Worm (Caenorhabditis elegans) whole organism, late embryonic: ENCODE results near the gene sre-1.

Experiments used
- C08G9.2 ChIP-seq: sonication (generic microtip); optimal IDR thresholded peaks from 2 replicates; lab custom pipeline; 2016; ENCODE audit warnings: mild to moderate bottlenecking, missing genetic modification characterization, moderate library complexity, missing compliant biosample characterization
- K02D7.2 ChIP-seq: sonication (generic microtip); optimal IDR thresholded peaks from 2 replicates; lab custom pipeline; 2017; ENCODE audit warnings: mild to moderate bottlenecking, missing genetic modification characterization, missing compliant biosample characterization
- K09A11.1 ChIP-seq: sonication (generic microtip); optimal IDR thresholded peaks from 2 replicates; lab custom pipeline; 2017; ENCODE audit warnings: antibody characterized with exemption, mild to moderate bottlenecking, missing genetic modification characterization, missing compliant biosample characterization; ENCODE audit not compliant: insufficient read depth
- T23F11.4 ChIP-seq: fragments of 200-800 bp; sonication (Bioruptor generic); optimal IDR thresholded peaks from 2 replicates; lab custom pipeline; 2018; ENCODE audit warnings: mild to moderate bottlenecking, missing genetic modification characterization, missing compliant biosample characterization
- ahr-1 ChIP-seq: sonication (generic microtip); optimal IDR thresholded peaks from 2 replicates; lab custom pipeline; 2016; ENCODE audit warnings: missing genetic modification characterization, missing compliant biosample characterization
- ceh-14 ChIP-seq: sonication (generic microtip); optimal IDR thresholded peaks from 2 replicates; lab custom pipeline; 2016; ENCODE audit warnings: missing genotype, missing genetic modification characterization, missing compliant biosample characterization
- ceh-24 ChIP-seq: sonication (generic microtip); optimal IDR thresholded peaks from 2 replicates; lab custom pipeline; 2016; ENCODE audit warnings: mild to moderate bottlenecking, missing genetic modification characterization, missing compliant biosample characterization
- ceh-30 ChIP-seq: fragments of 150-350 bp; optimal IDR thresholded peaks from 2 replicates; lab custom pipeline; 2014; ENCODE audit warnings: missing biosample characterization, missing genetic modification characterization
- ceh-31 ChIP-seq: sonication (generic microtip); optimal IDR thresholded peaks from 2 replicates; lab custom pipeline; 2016; ENCODE audit warnings: missing genetic modification characterization, missing compliant biosample characterization
- ceh-6 ChIP-seq: fragments of 200-800 bp; sonication (Bioruptor generic); optimal IDR thresholded peaks from 2 replicates; lab custom pipeline; 2018; ENCODE audit warnings: mild to moderate bottlenecking, missing genetic modification characterization, missing compliant biosample characterization
- ceh-9 ChIP-seq: sonication (generic microtip); optimal IDR thresholded peaks from 2 replicates; lab custom pipeline; 2016; ENCODE audit warnings: mild to moderate bottlenecking, missing genetic modification characterization, inconsistent platforms, missing compliant biosample characterization
- che-1 ChIP-seq: sonication (generic microtip); optimal IDR thresholded peaks from 2 replicates; lab custom pipeline; 2016; ENCODE audit warnings: mild to moderate bottlenecking, missing genetic modification characterization, missing compliant biosample characterization
- dmd-4 ChIP-seq: sonication (generic microtip); optimal IDR thresholded peaks from 2 replicates; lab custom pipeline; 2016; ENCODE audit warnings: borderline replicate concordance, missing genetic modification characterization, missing compliant biosample characterization
- dve-1 ChIP-seq: sonication (generic microtip); optimal IDR thresholded peaks from 2 replicates; lab custom pipeline; 2017; ENCODE audit warnings: antibody characterized with exemption, mild to moderate bottlenecking, missing genetic modification characterization, missing compliant biosample characterization
- elt-2 ChIP-seq: sonication (generic microtip); optimal IDR thresholded peaks from 2 replicates; lab custom pipeline; 2016; ENCODE audit warnings: missing genetic modification reagents, missing genetic modification characterization, missing compliant biosample characterization
- ets-4 ChIP-seq: sonication (generic microtip); optimal IDR thresholded peaks from 2 replicates; lab custom pipeline; 2016; ENCODE audit warnings: missing genetic modification characterization, missing compliant biosample characterization
- fkh-6 ChIP-seq: sonication (generic microtip); optimal IDR thresholded peaks from 2 replicates; lab custom pipeline; 2016; ENCODE audit warnings: missing genetic modification characterization, missing compliant biosample characterization
- gmeb-2 ChIP-seq: sonication (generic microtip); optimal IDR thresholded peaks from 2 replicates; lab custom pipeline; 2016; ENCODE audit warnings: missing genetic modification characterization, inconsistent platforms, missing compliant biosample characterization
- hlh-13 ChIP-seq: fragments of 200-800 bp; sonication (Bioruptor generic); optimal IDR thresholded peaks from 2 replicates; lab custom pipeline; 2018; ENCODE audit warnings: mild to moderate bottlenecking, missing genetic modification characterization, missing compliant biosample characterization
- hlh-8 ChIP-seq: sonication (generic microtip); optimal IDR thresholded peaks from 2 replicates; lab custom pipeline; 2016; ENCODE audit warnings: missing genotype, missing genetic modification characterization, missing compliant biosample characterization
- lin-11 ChIP-seq: fragments of 200-800 bp; sonication (Bioruptor generic); optimal IDR thresholded peaks from 2 replicates; lab custom pipeline; 2018; ENCODE audit warnings: mild to moderate bottlenecking, missing genetic modification characterization, missing compliant biosample characterization
- madf-2 ChIP-seq: sonication (generic microtip); optimal IDR thresholded peaks from 2 replicates; lab custom pipeline; 2017; ENCODE audit warnings: missing genetic modification characterization, missing compliant biosample characterization
- nhr-11 ChIP-seq: fragments of 150-350 bp; optimal IDR thresholded peaks from 2 replicates; lab custom pipeline; 2014; ENCODE audit warnings: missing biosample characterization, missing genetic modification characterization
- npax-4 ChIP-seq: sonication (generic microtip); optimal IDR thresholded peaks from 2 replicates; lab custom pipeline; 2016; ENCODE audit warnings: missing genetic modification characterization, missing compliant biosample characterization
- pha-2 ChIP-seq: sonication (generic microtip); optimal IDR thresholded peaks from 2 replicates; lab custom pipeline; 2017; ENCODE audit warnings: mild to moderate bottlenecking, missing genetic modification characterization, missing compliant biosample characterization
- rnt-1 ChIP-seq: sonication (generic microtip); optimal IDR thresholded peaks from 2 replicates; lab custom pipeline; 2016; ENCODE audit warnings: missing genetic modification characterization, missing compliant biosample characterization
- sox-2 ChIP-seq: fragments of 200-800 bp; sonication (Bioruptor generic); IDR thresholded peaks from 2 replicates; pipeline ENCODE4 v1.3.6; 2022; ENCODE audit warnings: missing genetic modification reagents, missing genetic modification characterization, missing compliant biosample characterization
- sox-4 ChIP-seq: sonication (generic microtip); optimal IDR thresholded peaks from 2 replicates; lab custom pipeline; 2017; ENCODE audit warnings: mild to moderate bottlenecking, missing genetic modification characterization, inconsistent platforms, missing compliant biosample characterization
- tbx-2 ChIP-seq: sonication (generic microtip); optimal IDR thresholded peaks from 2 replicates; lab custom pipeline; 2016; ENCODE audit warnings: missing genetic modification characterization, missing compliant biosample characterization
- unc-42 ChIP-seq: sonication (generic microtip); optimal IDR thresholded peaks from 2 replicates; lab custom pipeline; 2016; ENCODE audit warnings: missing genotype, missing genetic modification characterization, missing compliant biosample characterization

sre-1 gene

ce11 chrII:7682488-7682887 lies 27.0 kb upstream of the sre-1 start:
- no peak for TF ChIP-seq tbx-2
- no peak for TF ChIP-seq K02D7.2 (tag; lab: Kevin White, UChicago)
- no peak for TF ChIP-seq ceh-6
- TF ChIP-seq, all 69 proteins: peak for 0

- TF ChIP-seq ceh-30 (tag; lab: Kevin White, UChicago) (no peak), ceh-14 (tag; lab: Kevin White, UChicago) (no peak), rnt-1 (no peak), ahr-1 (no peak), K09A11.1 (no peak), madf-2 (tag; lab: Kevin White, UChicago) (no peak), sox-4 (tag; lab: Kevin White, UChicago) (no peak), T23F11.4 (GFP tag; lab: Kevin White, UChicago) (no peak), unc-42 (tag; lab: Kevin White, UChicago) (no peak), nhr-11 (tag; lab: Kevin White, UChicago) (no peak), hlh-8 (no peak), ceh-31 (tag; lab: Kevin White, UChicago) (no peak), che-1 (tag; lab: Kevin White, UChicago) (no peak), ceh-24 (tag; lab: Kevin White, UChicago) (no peak), ets-4 (tag; lab: Kevin White, UChicago) (no peak), sox-2 (GFP tag; lab: Robert Waterston, UW) (no peak)
Measured at ce11 chrII:7684589-7684988, 24.9 kb upstream of the sre-1 start, which contains the start of gene F18A1.1. Gene F18A1.1, plus strand, starts transcription at chrII:7684889.

- TF ChIP-seq gmeb-2 (tag; lab: Kevin White, UChicago) (no peak), npax-4 (tag; lab: Kevin White, UChicago) (no peak), nhr-11 (tag; lab: Kevin White, UChicago) (no peak)
- TF ChIP-seq, all 69 proteins: peak for 0
Measured at ce11 chrII:7690384-7690783, 19.1 kb upstream of the sre-1 start, which contains the start of gene pid-1. Gene pid-1, minus strand, starts transcription at chrII:7690556.

ce11 chrII:7693929-7694328 lies 15.6 kb upstream of the sre-1 start, which contains the start of gene nhx-2:
Gene nhx-2, minus strand, starts transcription at chrII:7693957.
- TF ChIP-seq elt-2 (tag; lab: Kevin White, UChicago) = peak; percentile 64
- TF ChIP-seq tbx-2 = no peak

- TF ChIP-seq elt-2 (tag; lab: Kevin White, UChicago) (peak; percentile 1), dve-1 (tag; lab: Kevin White, UChicago) (no peak), ceh-9 (tag; lab: Kevin White, UChicago) (no peak), gmeb-2 (tag; lab: Kevin White, UChicago) (no peak), dmd-4 (tag; lab: Kevin White, UChicago) (no peak), C08G9.2 (tag; lab: Kevin White, UChicago) (no peak), pha-2 (tag; lab: Kevin White, UChicago) (no peak), ets-4 (tag; lab: Kevin White, UChicago) (no peak)
Measured at ce11 chrII:7694745-7695144, 14.8 kb upstream of the sre-1 start.

ce11 chrII:7695636-7696035 lies 13.9 kb upstream of the sre-1 start:
- TF ChIP-seq elt-2 (tag; lab: Kevin White, UChicago) (peak; percentile 70), lin-11 (no peak)

ce11 chrII:7697156-7697555 lies 12.3 kb upstream of the sre-1 start:
- TF ChIP-seq hlh-13 (GFP tag; lab: Kevin White, UChicago) = no peak
- TF ChIP-seq fkh-6 (tag; lab: Kevin White, UChicago) = no peak
